Worm (Caenorhabditis elegans): ENCODE measurements around the gene gst-39.

Gene gst-39

DNA sequence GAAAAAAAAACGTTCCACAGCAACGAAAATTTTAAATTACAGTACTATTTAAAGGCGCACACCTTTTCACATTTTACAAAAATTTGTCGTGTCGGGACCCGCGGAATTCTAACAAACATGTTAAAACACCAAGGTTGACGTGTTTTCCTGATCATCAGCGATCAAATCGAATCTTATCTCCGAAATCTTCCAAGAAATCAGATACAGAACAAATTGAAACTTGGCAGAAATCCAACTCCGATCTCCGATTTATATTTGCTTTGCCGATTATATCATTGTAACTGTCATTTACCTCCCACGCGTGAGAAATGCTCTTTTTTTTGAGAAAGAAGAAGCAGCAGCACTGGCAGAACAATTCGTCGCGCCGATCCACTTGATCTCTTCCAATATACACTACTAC, 42.0 kb upstream of the gst-39 start:
- no peak for TF ChIP-seq mep-1 (tag; optimal IDR thresholded peaks at IDR 0.05)
- TF ChIP-seq elt-1 (tag; optimal IDR thresholded peaks at IDR 0.05; ENCODE audit: borderline replicate concordance, insufficient read depth) = peak; percentile 97

DNA sequence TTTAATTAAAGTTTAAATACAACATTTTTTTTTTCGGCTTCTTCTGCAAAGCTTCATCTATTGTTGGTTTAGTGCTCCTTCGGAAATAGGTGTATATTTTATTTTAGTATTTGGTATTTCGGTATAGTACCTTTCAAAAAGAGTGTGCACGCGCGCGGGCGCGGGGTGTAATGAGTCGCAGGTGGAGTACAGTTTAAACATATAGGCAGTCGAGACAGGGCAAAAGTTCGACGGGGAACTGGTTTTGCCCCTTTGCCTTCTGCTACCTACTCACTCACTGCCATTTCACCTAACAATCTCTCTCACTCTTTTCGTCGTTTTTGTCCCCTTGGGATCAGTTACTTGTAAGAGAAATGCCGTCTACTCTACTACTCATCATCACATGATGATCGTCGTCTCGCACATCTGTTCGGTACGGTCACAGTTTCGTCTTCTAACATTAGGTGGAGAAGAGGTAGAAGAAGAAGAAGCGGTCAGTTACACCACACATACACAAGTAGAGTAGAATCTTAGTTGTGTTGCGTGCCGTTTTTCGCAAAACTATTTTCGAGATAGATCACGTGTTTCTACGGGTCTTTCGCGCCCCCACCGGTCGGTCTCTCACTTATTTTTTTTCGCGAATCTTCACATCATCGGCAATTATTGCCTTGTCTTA, 40.7 kb upstream of the gst-39 start:
- TF ChIP-seq ceh-83 (GFP tag; optimal IDR thresholded peaks at IDR 0.05) (no peak), pha-4 (tag; optimal IDR thresholded peaks at IDR 0.05) (no peak), ceh-39 (tag; optimal IDR thresholded peaks at IDR 0.05) (no peak), hlh-1 (tag; optimal IDR thresholded peaks at IDR 0.05) (no peak), nhr-12 (tag; optimal IDR thresholded peaks at IDR 0.05) (no peak), ztf-11 (tag; optimal IDR thresholded peaks at IDR 0.05) (no peak)

DNA sequence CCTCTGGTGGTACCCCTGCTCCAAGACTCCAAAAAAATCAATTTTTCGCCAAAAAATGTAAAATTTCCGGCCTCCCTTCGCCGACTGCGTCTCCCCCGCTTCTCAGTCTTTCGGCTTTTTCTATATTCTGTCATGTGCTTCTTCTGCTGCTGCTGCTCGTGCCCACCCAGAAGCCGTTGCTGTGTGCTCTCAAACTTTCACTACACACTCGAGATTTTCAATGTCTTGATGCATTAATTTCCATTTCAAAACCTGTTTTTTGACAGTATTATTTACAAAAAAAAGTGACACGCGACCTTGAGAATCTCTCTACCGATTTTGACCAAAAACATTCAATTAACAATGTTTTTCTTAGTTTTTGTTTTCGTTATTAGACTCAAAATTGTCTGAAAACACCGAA, 37.6 kb upstream of the gst-39 start:
- TF ChIP-seq lsy-2 (tag; optimal IDR thresholded peaks at IDR 0.05) (no peak), flh-1 (GFP tag; optimal IDR thresholded peaks at IDR 0.05) (no peak), sptf-1 (tag; optimal IDR thresholded peaks at IDR 0.05) (no peak), unc-39 (tag; optimal IDR thresholded peaks at IDR 0.05) (no peak), mab-5 (tag; optimal IDR thresholded peaks at IDR 0.05) (no peak), mls-2 (tag; optimal IDR thresholded peaks at IDR 0.05) (no peak), snpc-4 (tag; optimal IDR thresholded peaks at IDR 0.05) (no peak), blmp-1 (tag; optimal IDR thresholded peaks at IDR 0.05) (no peak), drap-1 (GFP tag; optimal IDR thresholded peaks at IDR 0.05) (no peak), unc-62 (GFP tag; optimal IDR thresholded peaks at IDR 0.05) (no peak), ceh-83 (GFP tag; optimal IDR thresholded peaks at IDR 0.05) (no peak), nhr-12 (tag; optimal IDR thresholded peaks at IDR 0.05) (no peak), ceh-39 (tag; optimal IDR thresholded peaks at IDR 0.05) (no peak), ztf-11 (tag; optimal IDR thresholded peaks at IDR 0.05) (no peak), sem-2 (GFP tag; optimal IDR thresholded peaks at IDR 0.05) (no peak), pha-4 (tag; optimal IDR thresholded peaks at IDR 0.05) (no peak), nhr-28 (tag; optimal IDR thresholded peaks at IDR 0.05) (no peak), hlh-1 (tag; optimal IDR thresholded peaks at IDR 0.05) (no peak), elt-3 (tag; optimal IDR thresholded peaks at IDR 0.05) (no peak), cnd-1 (tag; optimal IDR thresholded peaks at IDR 0.05) (no peak)

DNA sequence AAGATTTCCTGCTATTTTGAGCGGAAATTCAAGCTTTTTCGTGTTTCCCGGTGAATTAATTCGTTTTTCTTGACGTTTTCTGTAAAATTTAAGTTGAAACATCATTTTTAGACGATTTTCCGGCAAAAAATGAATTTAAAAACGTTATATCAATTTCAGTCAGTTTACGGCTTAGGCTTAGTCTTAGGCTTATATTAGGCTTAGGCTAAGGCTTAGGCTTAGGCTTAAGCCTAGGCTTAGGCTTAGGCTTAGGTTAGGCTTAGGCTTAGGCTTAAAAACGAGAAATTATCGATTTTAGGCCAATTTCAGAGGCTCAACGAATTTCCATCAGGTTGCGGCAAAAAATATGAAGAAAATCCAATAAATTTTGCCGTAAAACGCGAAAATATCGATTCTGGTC, 37.2 kb upstream of the gst-39 start:
- TF ChIP-seq ztf-11 (tag; optimal IDR thresholded peaks at IDR 0.05) (no peak), unc-120 (tag; optimal IDR thresholded peaks at IDR 0.05; ENCODE audit: poor library complexity, severe bottlenecking) (no peak), tbx-8 (GFP tag; optimal IDR thresholded peaks at IDR 0.05) (no peak), ham-2 (GFP tag; optimal IDR thresholded peaks at IDR 0.05) (no peak), ces-1 (GFP tag; optimal IDR thresholded peaks at IDR 0.05) (no peak), unc-39 (tag; optimal IDR thresholded peaks at IDR 0.05) (no peak), sptf-1 (tag; optimal IDR thresholded peaks at IDR 0.05) (no peak), flh-1 (GFP tag; optimal IDR thresholded peaks at IDR 0.05) (no peak), nhr-28 (tag; optimal IDR thresholded peaks at IDR 0.05) (no peak), nhr-76 (tag; optimal IDR thresholded peaks at IDR 0.05) (no peak), snpc-4 (tag; optimal IDR thresholded peaks at IDR 0.05) (no peak), sem-2 (GFP tag; optimal IDR thresholded peaks at IDR 0.05) (no peak), nhr-237 (tag; optimal IDR thresholded peaks at IDR 0.05) (no peak), nhr-2 (tag; optimal IDR thresholded peaks at IDR 0.05) (no peak), cnd-1 (tag; optimal IDR thresholded peaks at IDR 0.05) (no peak)

DNA sequence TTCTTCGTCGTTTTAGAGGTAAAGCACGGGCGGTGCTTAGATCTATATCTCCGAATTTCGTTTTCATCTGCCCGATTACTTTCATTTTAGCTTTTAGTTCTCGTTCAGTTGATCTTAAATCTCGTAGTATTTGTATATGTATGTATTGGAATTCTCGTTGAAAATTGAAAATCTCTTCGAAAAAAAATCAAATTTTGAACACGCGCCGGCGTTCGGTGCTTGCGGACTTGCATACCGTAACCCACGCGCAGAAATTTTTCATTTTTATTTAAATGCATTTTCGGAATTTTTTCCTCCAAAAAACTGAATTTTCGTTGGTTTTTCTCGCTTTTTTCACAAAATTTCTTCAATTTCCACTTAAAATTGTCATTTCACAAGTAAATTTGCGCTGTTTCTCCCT, 36.4 kb upstream of the gst-39 start:
- TF ChIP-seq mep-1 (tag; optimal IDR thresholded peaks at IDR 0.05) = peak; percentile 3
- no peak for TF ChIP-seq snpc-4 (tag; optimal IDR thresholded peaks at IDR 0.05)
- no peak for TF ChIP-seq lin-32 (GFP tag; optimal IDR thresholded peaks at IDR 0.05)
- TF ChIP-seq mls-2 (tag; optimal IDR thresholded peaks at IDR 0.05) = no peak
- no peak for TF ChIP-seq elt-1 (tag; optimal IDR thresholded peaks at IDR 0.05; ENCODE audit: borderline replicate concordance, insufficient read depth)
- TF ChIP-seq nhr-28 (tag; optimal IDR thresholded peaks at IDR 0.05) = no peak
- no peak for TF ChIP-seq unc-39 (tag; optimal IDR thresholded peaks at IDR 0.05)
- TF ChIP-seq sem-2 (GFP tag; optimal IDR thresholded peaks at IDR 0.05) = no peak
- TF ChIP-seq ztf-11 (tag; optimal IDR thresholded peaks at IDR 0.05) = no peak
- no peak for TF ChIP-seq ceh-43 (GFP tag; optimal IDR thresholded peaks at IDR 0.05)
- TF ChIP-seq ceh-39 (tag; optimal IDR thresholded peaks at IDR 0.05) = no peak
- TF ChIP-seq lsy-2 (tag; optimal IDR thresholded peaks at IDR 0.05) = peak; percentile 93
- no peak for TF ChIP-seq ces-1 (GFP tag; optimal IDR thresholded peaks at IDR 0.05)
- TF ChIP-seq zip-8 (tag; optimal IDR thresholded peaks at IDR 0.05) = no peak

All from whole organism, mixed stage, embryonic.